Fruit fly (Drosophila melanogaster) whole organism: ENCODE data around the gene CG34150.

ENCODE experiments used
- pan ChIP-seq: fragments of >200 bp; optimal IDR thresholded peaks from 2 replicates; lab custom pipeline; 2017
- psq ChIP-seq: fragments of >200 bp; optimal IDR thresholded peaks from 2 replicates; lab custom pipeline; 2017

dm6 chr3R:24816993-24817854 lies 3.2 kb downstream of the CG34150 start, which contains the start of the genes CG5808 and Saf-B:
- TF ChIP-seq pan (no peak), psq (lab: Kevin White, UChicago) (no peak)
